Worm (Caenorhabditis elegans) whole organism, L2 larva: ENCODE measurements around the gene T23F11.11.

Experiments
- C34F6.9 ChIP-seq: fragments of 150-350 bp; optimal IDR thresholded peaks from 2 replicates; lab custom pipeline; 2014; ENCODE audit warnings: missing biosample characterization, missing genetic modification characterization
- F13H6.1 ChIP-seq: sonication (generic microtip); optimal IDR thresholded peaks from 2 replicates; lab custom pipeline; 2016; ENCODE audit warnings: missing genetic modification characterization, missing compliant biosample characterization
- R02D3.7 ChIP-seq: fragments of 150-350 bp; optimal IDR thresholded peaks from 2 replicates; lab custom pipeline; 2014; ENCODE audit warnings: missing biosample characterization, missing genetic modification characterization
- Y55F3AM.14 ChIP-seq: fragments of 200-800 bp; sonication (Bioruptor generic); optimal IDR thresholded peaks from 2 replicates; lab custom pipeline; 2018; ENCODE audit warnings: mild to moderate bottlenecking, missing genetic modification characterization, missing compliant biosample characterization
- ZK546.5 ChIP-seq: sonication (generic microtip); optimal IDR thresholded peaks from 2 replicates; lab custom pipeline; 2017; ENCODE audit warnings: missing biosample characterization, missing genetic modification characterization
- alr-1 ChIP-seq: fragments of 150-350 bp; optimal IDR thresholded peaks from 2 replicates; lab custom pipeline; 2014; ENCODE audit warnings: missing biosample characterization, missing genetic modification characterization
- aly-2 ChIP-seq: fragments of 150-350 bp; optimal IDR thresholded peaks from 2 replicates; lab custom pipeline; 2014; ENCODE audit warnings: missing biosample characterization, missing genetic modification characterization
- ama-1 ChIP-seq: fragments of 150-350 bp; optimal IDR thresholded peaks from 2 replicates; lab custom pipeline; 2018; ENCODE audit warnings: inconsistent platforms
- blmp-1 ChIP-seq: sonication (generic microtip); optimal IDR thresholded peaks from 2 replicates; lab custom pipeline; 2017; ENCODE audit warnings: missing genetic modification characterization, mild to moderate bottlenecking, missing compliant biosample characterization, antibody characterized with exemption, moderate library complexity; ENCODE audit not compliant: insufficient read depth
- ceh-16 ChIP-seq: fragments of 150-350 bp; optimal IDR thresholded peaks from 2 replicates; lab custom pipeline; 2014; ENCODE audit warnings: missing biosample characterization, missing genetic modification characterization
- ceh-82 ChIP-seq: fragments of 150-350 bp; optimal IDR thresholded peaks from 2 replicates; lab custom pipeline; 2014; ENCODE audit warnings: missing biosample characterization, missing genetic modification characterization
- crh-2 ChIP-seq: sonication (generic microtip); optimal IDR thresholded peaks from 2 replicates; lab custom pipeline; 2017; ENCODE audit warnings: missing biosample characterization, missing genetic modification characterization
- dmd-4 ChIP-seq: sonication (generic microtip); optimal IDR thresholded peaks from 2 replicates; lab custom pipeline; 2017; ENCODE audit warnings: missing biosample characterization, missing genetic modification characterization
- egl-27 ChIP-seq: sonication (generic microtip); optimal IDR thresholded peaks from 3 replicates; lab custom pipeline; 2017; ENCODE audit warnings: missing biosample characterization, missing genetic modification reagents, missing genetic modification characterization
- elt-1 ChIP-seq: fragments of 150-350 bp; optimal IDR thresholded peaks from 2 replicates; lab custom pipeline; 2014; ENCODE audit warnings: missing biosample characterization, missing genetic modification characterization
- elt-3 ChIP-seq: sonication (generic microtip); optimal IDR thresholded peaks from 2 replicates; lab custom pipeline; 2017; ENCODE audit warnings: missing biosample characterization, missing genetic modification characterization
- fos-1 ChIP-seq: fragments of 150-350 bp; optimal IDR thresholded peaks from 2 replicates; lab custom pipeline; 2014; ENCODE audit warnings: missing biosample characterization, missing genetic modification characterization
- gmeb-1 ChIP-seq: fragments of 150-350 bp; optimal IDR thresholded peaks from 2 replicates; lab custom pipeline; 2014; ENCODE audit warnings: missing biosample characterization, missing genetic modification characterization
- lin-11 ChIP-seq: fragments of 150-350 bp; sonication (generic microtip); optimal IDR thresholded peaks from 2 replicates; lab custom pipeline; 2014; ENCODE audit warnings: missing biosample characterization, missing genetic modification characterization, inconsistent platforms, mixed read lengths
- lin-13 ChIP-seq: fragments of 150-350 bp; optimal IDR thresholded peaks from 2 replicates; lab custom pipeline; 2014; ENCODE audit warnings: missing biosample characterization, missing genetic modification reagents, missing genetic modification characterization
- lin-39 ChIP-seq: fragments of 150-350 bp; optimal IDR thresholded peaks from 2 replicates; lab custom pipeline; 2014; ENCODE audit warnings: missing biosample characterization, missing genetic modification reagents, missing genetic modification characterization
- lsy-2 ChIP-seq, 2 experiments: fragments of 150-350 bp in 1 of 2; sonication (generic microtip) in 1 of 2; optimal IDR thresholded peaks; 2 replicates each; lab custom pipeline; 2014 to 2017; ENCODE audit warnings: missing biosample characterization in 2 of 2, missing genetic modification characterization in 2 of 2
- mab-5 ChIP-seq: fragments of 150-350 bp; optimal IDR thresholded peaks from 2 replicates; lab custom pipeline; 2014; ENCODE audit warnings: missing biosample characterization, missing genetic modification characterization
- mbf-1 ChIP-seq: sonication (generic microtip); optimal IDR thresholded peaks from 2 replicates; lab custom pipeline; 2017; ENCODE audit warnings: missing biosample characterization, missing genetic modification characterization
- mdl-1 ChIP-seq, 2 experiments: fragments of 150-350 bp in 1 of 2; sonication (generic microtip) in 1 of 2; optimal IDR thresholded peaks; 2 replicates each; lab custom pipeline; 2017; ENCODE audit warnings: missing biosample characterization in 2 of 2, missing genetic modification characterization in 2 of 2
- nhr-10 ChIP-seq: sonication (generic microtip); optimal IDR thresholded peaks from 2 replicates; lab custom pipeline; 2017; ENCODE audit warnings: missing biosample characterization, missing genetic modification characterization
- nhr-11 ChIP-seq: fragments of 150-350 bp; optimal IDR thresholded peaks from 2 replicates; lab custom pipeline; 2014; ENCODE audit warnings: missing biosample characterization, missing genetic modification characterization
- nhr-12 ChIP-seq: fragments of 150-350 bp; optimal IDR thresholded peaks from 2 replicates; lab custom pipeline; 2014; ENCODE audit warnings: missing biosample characterization, missing genetic modification characterization
- nhr-129 ChIP-seq: fragments of 150-350 bp; optimal IDR thresholded peaks from 2 replicates; lab custom pipeline; 2014; ENCODE audit warnings: missing biosample characterization, missing genetic modification characterization
- nhr-21 ChIP-seq: fragments of 150-350 bp; optimal IDR thresholded peaks from 2 replicates; lab custom pipeline; 2014; ENCODE audit warnings: missing biosample characterization, missing genetic modification characterization
- nhr-23 ChIP-seq: fragments of 150-350 bp; optimal IDR thresholded peaks from 2 replicates; lab custom pipeline; 2014; ENCODE audit warnings: missing biosample characterization, missing genetic modification reagents, missing genetic modification characterization
- nhr-237 ChIP-seq: fragments of 150-350 bp; optimal IDR thresholded peaks from 2 replicates; lab custom pipeline; 2014; ENCODE audit warnings: missing biosample characterization, missing genetic modification characterization
- nhr-25 ChIP-seq: fragments of 150-350 bp; sonication (generic microtip); optimal IDR thresholded peaks from 3 replicates; lab custom pipeline; 2014; ENCODE audit warnings: missing biosample characterization, missing genetic modification characterization
- nhr-6 ChIP-seq: fragments of 150-350 bp; optimal IDR thresholded peaks from 2 replicates; lab custom pipeline; 2014; ENCODE audit warnings: missing biosample characterization, missing genetic modification characterization
- nhr-77 ChIP-seq: fragments of 150-350 bp; optimal IDR thresholded peaks from 2 replicates; lab custom pipeline; 2014; ENCODE audit warnings: missing biosample characterization, missing genetic modification characterization
- peb-1 ChIP-seq: fragments of 150-350 bp; optimal IDR thresholded peaks from 2 replicates; lab custom pipeline; 2014; ENCODE audit warnings: missing biosample characterization, missing genetic modification characterization
- sem-4 ChIP-seq: fragments of 150-350 bp; optimal IDR thresholded peaks from 2 replicates; lab custom pipeline; 2014; ENCODE audit warnings: missing biosample characterization, missing genetic modification reagents, missing genetic modification characterization
- skn-1 ChIP-seq: sonication (generic microtip); optimal IDR thresholded peaks from 2 replicates; lab custom pipeline; 2017; ENCODE audit warnings: missing biosample characterization, missing genetic modification characterization
- sma-3 ChIP-seq: sonication (generic microtip); optimal IDR thresholded peaks from 2 replicates; lab custom pipeline; 2016; ENCODE audit warnings: missing genetic modification reagents, missing genetic modification characterization, missing compliant biosample characterization
- sma-9 ChIP-seq, 2 experiments: fragments of 150-350 bp in 1 of 2; sonication (generic microtip) in 1 of 2; optimal IDR thresholded peaks; 2 replicates each; lab custom pipeline; 2014 to 2016; ENCODE audit warnings: missing genetic modification characterization in 2 of 2, mild to moderate bottlenecking in 1 of 2, missing biosample characterization in 1 of 2, missing compliant biosample characterization in 1 of 2, missing genetic modification reagents in 1 of 2, moderate library complexity in 1 of 2
- snpc-4 ChIP-seq: fragments of 150-350 bp; optimal IDR thresholded peaks from 2 replicates; lab custom pipeline; 2014; ENCODE audit warnings: missing biosample characterization, missing genetic modification characterization
- unc-39 ChIP-seq: fragments of 150-350 bp; optimal IDR thresholded peaks from 2 replicates; lab custom pipeline; 2014; ENCODE audit warnings: missing biosample characterization, missing genetic modification characterization
- unc-55 ChIP-seq: fragments of 150-350 bp; sonication (generic microtip); optimal IDR thresholded peaks from 3 replicates; lab custom pipeline; 2014; ENCODE audit warnings: missing biosample characterization, missing genetic modification reagents, missing genetic modification characterization
- unc-62 ChIP-seq: fragments of 150-350 bp; optimal IDR thresholded peaks from 2 replicates; lab custom pipeline; 2014; ENCODE audit warnings: missing biosample characterization, missing genetic modification reagents, missing genetic modification characterization
- zag-1 ChIP-seq: fragments of 150-350 bp; optimal IDR thresholded peaks from 2 replicates; lab custom pipeline; 2014; ENCODE audit warnings: missing biosample characterization, missing genetic modification characterization
- ztf-1 ChIP-seq: fragments of 200-800 bp; sonication (Bioruptor generic); conservative IDR thresholded peaks from 2 replicates; pipeline ENCODE4 v1.3.6; 2022; ENCODE audit warnings: missing genetic modification characterization, missing compliant biosample characterization
- ztf-11 ChIP-seq: sonication (generic microtip); optimal IDR thresholded peaks from 2 replicates; lab custom pipeline; 2017; ENCODE audit warnings: missing biosample characterization, missing genetic modification characterization
- ztf-4 ChIP-seq: fragments of 150-350 bp; optimal IDR thresholded peaks from 2 replicates; lab custom pipeline; 2014; ENCODE audit warnings: missing biosample characterization, missing genetic modification characterization

T23F11.11 gene

ce11 chrIII:4693281-4693680 is 21.9 kb upstream of the T23F11.11 start, which contains the start of gene nifk-1 (continued):
- TF ChIP-seq crh-2 (peak; percentile 60), sem-4 (tag; lab: Kevin White, UChicago) (peak; percentile 10), lin-11 (tag; lab: Kevin White, UChicago) (peak; percentile 28), ama-1 (lab: Kevin White, UChicago) (no peak), skn-1 (tag; lab: Kevin White, UChicago) (no peak), R02D3.7 (tag; lab: Kevin White, UChicago) (no peak), sma-3 (peak; percentile 58), lin-39 (tag; lab: Kevin White, UChicago) (no peak)

- TF ChIP-seq lin-13 (GFP tag; lab: Kevin White, UChicago) (peak; percentile 70), mbf-1 (no peak), nhr-12 (tag; lab: Kevin White, UChicago) (no peak), R02D3.7 (tag; lab: Kevin White, UChicago) (no peak), sma-3 (peak; percentile 76), gmeb-1 (peak; percentile 74), ztf-4 (peak; percentile 74), unc-62 (GFP tag; lab: Kevin White, UChicago) (no peak), nhr-10 (tag; lab: Kevin White, UChicago) (no peak), egl-27 (tag; lab: Kevin White, UChicago) (peak; percentile 77), lin-39 (tag; lab: Kevin White, UChicago) (no peak), elt-1 (no peak), crh-2 (peak; percentile 90), nhr-77 (no peak), snpc-4 (tag; lab: Kevin White, UChicago) (no peak), nhr-11 (peak; percentile 32), nhr-25 (tag; lab: Kevin White, UChicago) (no peak), ztf-1 (no peak), nhr-6 (tag; lab: Kevin White, UChicago) (peak; percentile 48), aly-2 (no peak), Y55F3AM.14 (peak; percentile 78), mdl-1 (tag; optimal IDR thresholded peaks at IDR 0.05; lab: Kevin White, UChicago) (peak in 1 of 2 experiments; percentile 70), elt-3 (tag; lab: Kevin White, UChicago) (no peak), C34F6.9 (tag; lab: Kevin White, UChicago) (peak; percentile 68), nhr-21 (peak; percentile 76), ama-1 (lab: Kevin White, UChicago) (no peak), skn-1 (tag; lab: Kevin White, UChicago) (no peak), zag-1 (tag; lab: Kevin White, UChicago) (no peak), unc-39 (tag; lab: Kevin White, UChicago) (no peak), alr-1 (tag; lab: Kevin White, UChicago) (no peak), ztf-11 (tag; lab: Kevin White, UChicago) (no peak), unc-55 (GFP tag; lab: Kevin White, UChicago) (no peak), sem-4 (tag; lab: Kevin White, UChicago) (peak; percentile 50), F13H6.1 (tag; lab: Kevin White, UChicago) (peak; percentile 66), dmd-4 (tag; lab: Kevin White, UChicago) (no peak), fos-1 (tag; lab: Kevin White, UChicago) (peak; percentile 89), peb-1 (tag; lab: Kevin White, UChicago) (no peak), ZK546.5 (tag; lab: Kevin White, UChicago) (no peak), ceh-82 (tag; lab: Kevin White, UChicago) (no peak), nhr-23 (tag; lab: Kevin White, UChicago) (no peak), ceh-16 (tag; lab: Kevin White, UChicago) (no peak), nhr-129 (tag; lab: Kevin White, UChicago) (peak; percentile 96), blmp-1 (tag; lab: Kevin White, UChicago) (no peak), mab-5 (tag; lab: Kevin White, UChicago) (no peak), sma-9 (GFP tag; optimal IDR thresholded peaks at IDR 0.05; lab: Kevin White, UChicago) (peak; percentile 85), sma-9 (tag; optimal IDR thresholded peaks at IDR 0.05; lab: Kevin White, UChicago) (no peak), lin-11 (tag; lab: Kevin White, UChicago) (peak; percentile 48), nhr-237 (tag; lab: Kevin White, UChicago) (no peak), lsy-2 (tag; optimal IDR thresholded peaks at IDR 0.05; lab: Kevin White, UChicago) (peak; percentile 54 to 79)
- TF ChIP-seq, all 48 proteins: peak for 19
These were observed 18.2 kb upstream of the T23F11.11 start for ce11 chrIII:4689595-4689994.
